Worm (Caenorhabditis elegans): ENCODE measurements around the gene his-5.
"Not testable (repeated sequence)": the region's sequence is repeated elsewhere in the genome, so short reads cannot be mapped to it uniquely, and the experiment has no call there.

- not testable (repeated sequence) for TF ChIP-seq klf-2 (GFP tag; conservative IDR thresholded peaks at IDR 0.05); ref-1 (GFP tag; conservative IDR thresholded peaks at IDR 0.05); ztf-23 (GFP tag; IDR thresholded peaks at IDR 0.05)
These were observed 1.9 kb upstream of the his-5 start, which contains the start of the genes his-8 and his-7 for ce11 chrV:8533067-8533466.

Data from whole organism, midembryonic.